Worm (Caenorhabditis elegans) whole organism, young adult: Measurements from ENCODE around the gene Y62E10A.6.

ENCODE experiments used
- B0261.1 ChIP-seq: sonication (generic microtip); optimal IDR thresholded peaks from 2 replicates; lab custom pipeline; 2016; ENCODE audit warnings: mild to moderate bottlenecking, missing genetic modification characterization, moderate library complexity, missing compliant biosample characterization
- B0336.3 ChIP-seq: fragments of 200-800 bp; sonication (Bioruptor generic); IDR thresholded peaks from 2 replicates; pipeline ENCODE4 v1.3.6; 2022; ENCODE audit warnings: missing genetic modification characterization, missing compliant biosample characterization
- C06A6.2 ChIP-seq: fragments of 200-800 bp; sonication (Bioruptor generic); conservative IDR thresholded peaks from 2 replicates; pipeline ENCODE4 v1.3.6; 2022; ENCODE audit warnings: missing genetic modification characterization, missing compliant biosample characterization
- F10E7.11 ChIP-seq: sonication (generic microtip); optimal IDR thresholded peaks from 2 replicates; lab custom pipeline; 2017; ENCODE audit warnings: mild to moderate bottlenecking, missing genetic modification characterization, moderate library complexity, missing compliant biosample characterization
- F37B4.10 ChIP-seq: fragments of 200-800 bp; sonication (Bioruptor generic); IDR thresholded peaks from 2 replicates; pipeline ENCODE4 v1.3.6; 2022; ENCODE audit warnings: missing genetic modification characterization, missing compliant biosample characterization
- T07F8.4 ChIP-seq: sonication (generic microtip); optimal IDR thresholded peaks from 2 replicates; lab custom pipeline; 2016; ENCODE audit warnings: mild to moderate bottlenecking, missing genetic modification characterization, moderate library complexity, missing compliant biosample characterization
- Y53G8AR.9 ChIP-seq: fragments of 200-800 bp; sonication (Bioruptor generic); conservative IDR thresholded peaks from 2 replicates; pipeline ENCODE4 v1.3.6; 2022; ENCODE audit warnings: missing genetic modification reagents, missing genetic modification characterization, missing compliant biosample characterization
- Y56A3A.18 ChIP-seq: fragments of 200-800 bp; sonication (Bioruptor generic); IDR thresholded peaks from 2 replicates; pipeline ENCODE4 v1.3.6; 2022; ENCODE audit warnings: missing genetic modification reagents, missing genetic modification characterization, missing compliant biosample characterization
- ZK185.1 ChIP-seq: sonication (generic microtip); optimal IDR thresholded peaks from 2 replicates; lab custom pipeline; 2016; ENCODE audit warnings: mild to moderate bottlenecking, missing genetic modification characterization, missing compliant biosample characterization; ENCODE audit not compliant: poor library complexity, severe bottlenecking
- akir-1 ChIP-seq: fragments of 200-800 bp; sonication (Bioruptor generic); optimal IDR thresholded peaks from 2 replicates; lab custom pipeline; 2018; ENCODE audit warnings: mild to moderate bottlenecking, missing genetic modification characterization, moderate library complexity, missing compliant biosample characterization
- atf-7 ChIP-seq: sonication (generic microtip); optimal IDR thresholded peaks from 2 replicates; lab custom pipeline; 2017; ENCODE audit warnings: mild to moderate bottlenecking, missing genetic modification characterization, missing compliant biosample characterization
- attf-5 ChIP-seq: fragments of 200-800 bp; sonication (Bioruptor generic); optimal IDR thresholded peaks from 2 replicates; lab custom pipeline; 2018; ENCODE audit warnings: mild to moderate bottlenecking, missing genetic modification characterization, missing compliant biosample characterization
- bed-1 ChIP-seq: fragments of 200-800 bp; sonication (Bioruptor generic); IDR thresholded peaks from 2 replicates; pipeline ENCODE4 v1.3.6; 2022; ENCODE audit warnings: missing genetic modification reagents, missing genetic modification characterization, missing compliant biosample characterization
- bed-2 ChIP-seq: fragments of 200-800 bp; sonication (Bioruptor generic); IDR thresholded peaks from 2 replicates; pipeline ENCODE4 v1.3.6; 2022; ENCODE audit warnings: missing genetic modification reagents, missing genetic modification characterization, missing compliant biosample characterization
- cebp-1 ChIP-seq, 2 experiments: fragments of 200-800 bp in 1 of 2; sonication (Bioruptor generic) in 1 of 2; sonication (generic microtip) in 1 of 2; IDR thresholded peaks in 1 of 2; optimal IDR thresholded peaks in 1 of 2; 2 replicates each; pipeline versions ENCODE4 v1.3.6 to Lab custom; 2017 to 2022; ENCODE audit warnings: missing compliant biosample characterization in 2 of 2, missing genetic modification characterization in 2 of 2, mild to moderate bottlenecking in 1 of 2, missing genetic modification reagents in 1 of 2, moderate library complexity in 1 of 2
- ceh-27 ChIP-seq: fragments of 200-800 bp; sonication (Bioruptor generic); optimal IDR thresholded peaks from 2 replicates; lab custom pipeline; 2018; ENCODE audit warnings: mild to moderate bottlenecking, missing genetic modification characterization, moderate library complexity, missing compliant biosample characterization
- chd-7 ChIP-seq: sonication (generic microtip); optimal IDR thresholded peaks from 2 replicates; lab custom pipeline; 2016; ENCODE audit warnings: mild to moderate bottlenecking, missing genetic modification characterization, moderate library complexity, missing compliant biosample characterization
- die-1 ChIP-seq: sonication (generic microtip); optimal IDR thresholded peaks from 2 replicates; lab custom pipeline; 2016; ENCODE audit warnings: missing genotype, mild to moderate bottlenecking, missing genetic modification characterization, missing compliant biosample characterization
- dox-1 ChIP-seq: fragments of 200-800 bp; sonication (Bioruptor generic); IDR thresholded peaks from 2 replicates; pipeline ENCODE4 v1.3.6; 2022; ENCODE audit warnings: missing genetic modification reagents, missing genetic modification characterization, missing compliant biosample characterization
- dpl-1 ChIP-seq: fragments of 150-350 bp; optimal IDR thresholded peaks from 2 replicates; lab custom pipeline; 2014; ENCODE audit warnings: missing biosample characterization, missing genetic modification reagents, missing genetic modification characterization
- egl-44 ChIP-seq: fragments of 200-800 bp; sonication (Bioruptor generic); IDR thresholded peaks from 2 replicates; pipeline ENCODE4 v1.3.6; 2022; ENCODE audit warnings: missing genetic modification reagents, missing genetic modification characterization, missing compliant biosample characterization
- ekl-4 ChIP-seq: fragments of 200-800 bp; sonication (Bioruptor generic); IDR thresholded peaks from 2 replicates; pipeline ENCODE4 v1.3.6; 2022; ENCODE audit warnings: missing genetic modification reagents, missing genetic modification characterization, missing compliant biosample characterization
- ets-4 ChIP-seq: fragments of 200-800 bp; sonication (Bioruptor generic); optimal IDR thresholded peaks from 2 replicates; lab custom pipeline; 2018; ENCODE audit warnings: mild to moderate bottlenecking, missing genetic modification characterization, missing compliant biosample characterization
- gei-17 ChIP-seq: fragments of 200-800 bp; sonication (Bioruptor generic); optimal IDR thresholded peaks from 2 replicates; lab custom pipeline; 2018; ENCODE audit warnings: mild to moderate bottlenecking, missing genetic modification characterization, missing compliant biosample characterization
- hlh-26 ChIP-seq: fragments of 200-800 bp; sonication (Bioruptor generic); conservative IDR thresholded peaks from 2 replicates; pipeline ENCODE4 v1.3.6; 2022; ENCODE audit warnings: missing genetic modification reagents, missing genetic modification characterization, missing compliant biosample characterization
- hmg-1.2 ChIP-seq: fragments of 200-800 bp; sonication (Bioruptor generic); IDR thresholded peaks from 2 replicates; pipeline ENCODE4 v1.3.6; 2022; ENCODE audit warnings: missing genetic modification reagents, missing genetic modification characterization, missing compliant biosample characterization
- lin-26 ChIP-seq: fragments of 200-800 bp; sonication (Bioruptor generic); IDR thresholded peaks from 2 replicates; pipeline ENCODE4 v1.3.6; 2022; ENCODE audit warnings: missing genetic modification reagents, missing genetic modification characterization, missing compliant biosample characterization
- lin-40 ChIP-seq: sonication (generic microtip); optimal IDR thresholded peaks from 2 replicates; lab custom pipeline; 2016; ENCODE audit warnings: missing genetic modification characterization, mild to moderate bottlenecking, missing compliant biosample characterization, missing genotype, missing genetic modification reagents
- lin-54 ChIP-seq: fragments of 200-800 bp; sonication (Bioruptor generic); optimal IDR thresholded peaks from 2 replicates; lab custom pipeline; 2018; ENCODE audit warnings: mild to moderate bottlenecking, missing genetic modification characterization, missing compliant biosample characterization
- lsl-1 ChIP-seq: fragments of 200-800 bp; sonication (Bioruptor generic); optimal IDR thresholded peaks from 2 replicates; lab custom pipeline; 2018; ENCODE audit warnings: mild to moderate bottlenecking, missing genetic modification characterization, moderate library complexity, missing compliant biosample characterization
- madf-8 ChIP-seq: fragments of 200-800 bp; sonication (Bioruptor generic); conservative IDR thresholded peaks from 2 replicates; pipeline ENCODE4 v1.3.6; 2022; ENCODE audit warnings: missing genetic modification reagents, missing genetic modification characterization, missing compliant biosample characterization
- mcd-1 ChIP-seq: fragments of 200-800 bp; sonication (Bioruptor generic); IDR thresholded peaks from 2 replicates; pipeline ENCODE4 v1.3.6; 2022; ENCODE audit warnings: missing genetic modification reagents, missing genetic modification characterization, missing compliant biosample characterization
- nfya-2 ChIP-seq: fragments of 200-800 bp; sonication (Bioruptor generic); IDR thresholded peaks from 2 replicates; pipeline ENCODE4 v1.3.6; 2022; ENCODE audit warnings: missing genetic modification reagents, missing genetic modification characterization, missing compliant biosample characterization
- nfyb-1 ChIP-seq: fragments of 200-800 bp; sonication (Bioruptor generic); IDR thresholded peaks from 2 replicates; pipeline ENCODE4 v1.3.6; 2022; ENCODE audit warnings: missing genetic modification reagents, missing genetic modification characterization, missing compliant biosample characterization
- nhr-80 ChIP-seq: sonication (generic microtip); optimal IDR thresholded peaks from 2 replicates; lab custom pipeline; 2016; ENCODE audit warnings: missing genetic modification characterization, missing compliant biosample characterization
- repo-1 ChIP-seq: sonication (generic microtip); optimal IDR thresholded peaks from 2 replicates; lab custom pipeline; 2017; ENCODE audit warnings: mild to moderate bottlenecking, missing genetic modification characterization, missing compliant biosample characterization
- snpc-1.3 ChIP-seq: sonication (generic microtip); optimal IDR thresholded peaks from 2 replicates; lab custom pipeline; 2017; ENCODE audit warnings: missing genetic modification characterization, mild to moderate bottlenecking, missing compliant biosample characterization, antibody characterized with exemption, moderate library complexity, missing genotype, missing genetic modification reagents; ENCODE audit not compliant: insufficient read depth
- snpc-3.4 ChIP-seq: sonication (generic microtip); optimal IDR thresholded peaks from 2 replicates; lab custom pipeline; 2017; ENCODE audit warnings: missing genetic modification characterization, mild to moderate bottlenecking, missing compliant biosample characterization, antibody characterized with exemption, moderate library complexity, missing genotype, missing genetic modification reagents
- somi-1 ChIP-seq: fragments of 200-800 bp; sonication (Bioruptor generic); optimal IDR thresholded peaks from 2 replicates; lab custom pipeline; 2018; ENCODE audit warnings: mild to moderate bottlenecking, missing genetic modification characterization, missing compliant biosample characterization
- tbp1 ChIP-seq: fragments of 200-800 bp; sonication (Bioruptor generic); optimal IDR thresholded peaks from 2 replicates; lab custom pipeline; 2018; ENCODE audit warnings: mild to moderate bottlenecking, missing genetic modification characterization, missing compliant biosample characterization
- unc-130 ChIP-seq: sonication (generic microtip); optimal IDR thresholded peaks from 2 replicates; lab custom pipeline; 2016; ENCODE audit warnings: missing genetic modification reagents, missing genetic modification characterization, missing compliant biosample characterization
- zfh-2 ChIP-seq: fragments of 200-800 bp; sonication (Bioruptor generic); conservative IDR thresholded peaks from 2 replicates; pipeline ENCODE4 v1.3.6; 2022; ENCODE audit warnings: missing genetic modification reagents, missing genetic modification characterization, missing compliant biosample characterization
- ztf-18 ChIP-seq: sonication (generic microtip); optimal IDR thresholded peaks from 2 replicates; lab custom pipeline; 2016; ENCODE audit warnings: missing genotype, mild to moderate bottlenecking, missing genetic modification characterization, missing compliant biosample characterization
- ztf-22 ChIP-seq: fragments of 200-800 bp; sonication (Bioruptor generic); optimal IDR thresholded peaks from 2 replicates; lab custom pipeline; 2018; ENCODE audit warnings: mild to moderate bottlenecking, missing genetic modification characterization, moderate library complexity, missing compliant biosample characterization
- ztf-6 ChIP-seq: fragments of 200-800 bp; sonication (Bioruptor generic); IDR thresholded peaks from 2 replicates; pipeline ENCODE4 v1.3.6; 2022; ENCODE audit warnings: missing genetic modification reagents, missing genetic modification characterization, missing compliant biosample characterization

Y62E10A.6 gene

DNA sequence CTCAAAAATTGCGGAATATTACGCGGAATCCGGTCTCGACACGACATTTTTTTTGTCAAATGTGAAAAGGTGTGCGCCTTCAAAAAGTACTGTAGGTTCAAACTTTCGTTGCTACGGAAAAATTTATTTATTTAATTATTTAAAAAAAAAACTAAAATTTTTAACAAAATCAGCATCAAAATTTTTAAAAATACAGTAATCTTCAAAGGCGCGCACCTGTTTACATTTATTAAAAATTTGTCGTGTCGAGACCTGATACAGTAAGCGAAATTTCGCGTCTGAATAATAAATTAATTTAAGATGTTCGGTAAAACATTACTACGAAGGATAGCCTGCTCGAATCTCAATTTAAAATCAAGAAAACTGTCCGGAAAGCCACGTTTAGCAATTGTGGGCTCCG is at the start of gene Y62E10A.6:
TSS of gene Y62E10A.6 (plus strand) at position 301 of the 400 bp plus-strand sequence.
- TF ChIP-seq lsl-1 (GFP tag; lab: Kevin White, UChicago), result peak; percentile 6
- no peak for TF ChIP-seq bed-2 (GFP tag; lab: Robert Waterston, UW)
- TF ChIP-seq ztf-18 (tag; lab: Kevin White, UChicago), result peak; percentile 14

DNA sequence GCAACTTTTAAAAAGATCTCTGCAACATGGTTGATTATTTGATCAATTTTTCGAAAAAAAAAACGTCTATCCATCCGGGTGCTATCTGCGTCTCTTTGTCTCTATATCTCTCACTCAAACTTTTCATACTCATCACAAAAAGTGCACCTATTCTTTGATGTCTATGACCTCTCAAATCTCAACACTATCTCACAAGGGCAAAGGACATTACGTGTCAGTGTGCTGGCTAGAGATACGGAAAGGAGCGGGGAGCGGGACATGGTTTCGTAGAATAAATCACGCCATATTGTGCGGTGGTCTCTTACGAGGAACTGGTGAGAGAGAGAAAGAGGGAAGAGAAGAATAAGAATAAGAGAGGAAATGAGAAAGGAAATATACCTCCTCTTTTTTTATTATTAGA is 49.4 kb upstream of the Y62E10A.6 start:
- no peak for TF ChIP-seq nfya-2 (GFP tag; lab: Robert Waterston, UW)
- TF ChIP-seq egl-44 (GFP tag; lab: Robert Waterston, UW), result 0 out of 2 replicates have a peak, but pooled peaks have one; percentile 47
- TF ChIP-seq dpl-1, result no peak
- peak; percentile 81 for TF ChIP-seq hmg-1.2
- TF ChIP-seq die-1 (tag; lab: Kevin White, UChicago), result no peak
- peak; percentile 60; the same call in 1 of the 2 replicates for TF ChIP-seq Y53G8AR.9 (GFP tag; lab: Robert Waterston, UW)
- TF ChIP-seq lin-26 (GFP tag; lab: Robert Waterston, UW), result peak; percentile 44; the same call in 1 of the 2 replicates
- TF ChIP-seq madf-8 (GFP tag; lab: Robert Waterston, UW), result no peak
- peak; percentile 24 for TF ChIP-seq gei-17
- peak; percentile 77 for TF ChIP-seq attf-5 (GFP tag; lab: Kevin White, UChicago)
- no peak for TF ChIP-seq hlh-26
- peak; percentile 57 for TF ChIP-seq tbp1
- TF ChIP-seq C06A6.2 (GFP tag; lab: Robert Waterston, UW), result peak; percentile 54
- TF ChIP-seq F37B4.10 (GFP tag; lab: Robert Waterston, UW), result no peak
- peak; percentile 57; the same call in 1 of the 2 replicates for TF ChIP-seq mcd-1 (GFP tag; lab: Robert Waterston, UW)
- TF ChIP-seq T07F8.4, result no peak
- TF ChIP-seq zfh-2 (GFP tag; lab: Robert Waterston, UW), result peak; percentile 36; the same call in 1 of the 2 replicates
- TF ChIP-seq repo-1 (tag; lab: Kevin White, UChicago), result no peak
- TF ChIP-seq dox-1 (GFP tag; lab: Robert Waterston, UW), result peak; percentile 50; the same call in 1 of the 2 replicates
- peak; percentile 33 for TF ChIP-seq ztf-22 (GFP tag; lab: Kevin White, UChicago)
- peak; percentile 72 for TF ChIP-seq chd-7
- TF ChIP-seq somi-1 (GFP tag; lab: Kevin White, UChicago), result peak; percentile 41
- no peak for TF ChIP-seq ekl-4 (GFP tag; lab: Robert Waterston, UW)
- no peak for TF ChIP-seq akir-1 (GFP tag; lab: Kevin White, UChicago)
- no peak for TF ChIP-seq cebp-1 (GFP tag; IDR thresholded peaks at IDR 0.05; lab: Robert Waterston, UW)
- TF ChIP-seq cebp-1 (tag; optimal IDR thresholded peaks at IDR 0.05; lab: Kevin White, UChicago), result peak; percentile 71
- TF ChIP-seq ztf-6 (GFP tag; lab: Robert Waterston, UW), result no peak
- TF ChIP-seq nfyb-1 (GFP tag; lab: Robert Waterston, UW), result peak; percentile 79
- peak; percentile 92 for TF ChIP-seq nhr-80 (tag; lab: Kevin White, UChicago)
- TF ChIP-seq atf-7 (tag; lab: Kevin White, UChicago), result peak; percentile 72
- no peak for TF ChIP-seq snpc-1.3 (tag; lab: Kevin White, UChicago)
- no peak for TF ChIP-seq unc-130
- TF ChIP-seq B0336.3, result peak; percentile 79
- peak; percentile 21 for TF ChIP-seq ceh-27 (GFP tag; lab: Kevin White, UChicago)
- TF ChIP-seq ets-4, result peak; percentile 49
- TF ChIP-seq lin-40 (tag; lab: Kevin White, UChicago), result peak; percentile 81
- peak; percentile 52; the same call in 1 of the 2 replicates for TF ChIP-seq Y56A3A.18 (GFP tag; lab: Robert Waterston, UW)
- TF ChIP-seq ztf-18 (tag; lab: Kevin White, UChicago), result peak; percentile 15
- no peak for TF ChIP-seq B0261.1 (tag; lab: Kevin White, UChicago)
- peak; percentile 43 for TF ChIP-seq lin-54 (GFP tag; lab: Kevin White, UChicago)
- peak; percentile 26 for TF ChIP-seq snpc-3.4 (tag; lab: Kevin White, UChicago)
- peak; percentile 29 for TF ChIP-seq ZK185.1 (tag; lab: Kevin White, UChicago)
- TF ChIP-seq F10E7.11 (tag; lab: Kevin White, UChicago), result no peak
- TF ChIP-seq bed-1, result no peak
